Fruit fly (Drosophila melanogaster): ENCODE measurements around the gene Las.

Gene Las

DNA sequence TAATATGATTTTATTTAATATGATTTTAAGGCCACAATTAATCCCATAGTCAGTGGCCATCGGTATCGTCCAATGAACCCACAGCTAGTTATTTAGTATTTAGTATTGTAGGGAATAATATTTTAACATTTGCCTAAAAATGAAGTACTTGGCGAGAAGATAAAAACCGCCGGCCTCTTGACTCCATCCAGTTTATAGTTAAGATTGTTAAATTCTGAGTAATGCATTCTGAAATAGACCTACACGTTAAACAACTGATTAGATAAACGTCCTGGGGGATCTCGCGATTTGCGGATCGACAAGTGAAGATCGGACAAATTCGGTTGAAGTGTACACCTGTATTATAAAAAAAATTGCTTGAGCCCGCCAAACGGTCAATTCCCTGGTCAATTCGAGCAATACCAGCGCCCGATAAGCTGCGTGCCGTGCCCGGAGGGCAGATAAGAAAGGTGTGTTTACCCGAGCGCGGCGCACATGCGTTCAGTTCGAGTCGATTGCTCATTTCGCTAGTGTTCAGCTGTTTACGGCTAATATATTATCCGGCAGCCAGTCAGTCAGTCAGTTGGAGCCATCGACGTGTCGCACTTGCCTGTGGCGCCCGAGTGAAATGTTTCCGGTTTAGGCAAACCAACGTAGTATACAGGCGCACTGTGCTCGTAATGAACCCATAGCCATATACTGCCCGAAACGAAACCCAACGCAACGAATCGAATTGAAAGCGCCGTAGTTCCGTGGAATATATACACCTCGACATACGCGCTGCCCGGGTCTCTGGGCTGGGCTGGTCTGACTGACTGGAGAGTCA is 44.9 kb downstream of the Las start (continued):
- no peak for TF ChIP-seq CG7556 (GFP tag; optimal IDR thresholded peaks at IDR 0.05)
- TF ChIP-seq HmgZ (tag; optimal IDR thresholded peaks at IDR 0.05) = peak; percentile 45
- TF ChIP-seq CG4404 (GFP tag; IDR thresholded peaks at IDR 0.05) = no peak
- TF ChIP-seq dmrt99B (tag; optimal IDR thresholded peaks at IDR 0.05) = no peak
- no peak for TF ChIP-seq CG3065 (GFP tag; optimal IDR thresholded peaks at IDR 0.05)
- no peak for TF ChIP-seq CG7786 (GFP tag; optimal IDR thresholded peaks at IDR 0.05)
- TF ChIP-seq corto (GFP tag; optimal IDR thresholded peaks at IDR 0.05) = no peak
- TF ChIP-seq Hr78 (GFP tag; optimal IDR thresholded peaks at IDR 0.05) = peak in 1 of 2 experiments; percentile 1
- no peak for TF ChIP-seq Atf6 (GFP tag; IDR thresholded peaks at IDR 0.05)
- no peak for TF ChIP-seq ro (GFP tag; IDR thresholded peaks at IDR 0.05)
- no peak for TF ChIP-seq pho (GFP tag; optimal IDR thresholded peaks at IDR 0.05)
- TF ChIP-seq CG8089 (GFP tag; optimal IDR thresholded peaks at IDR 0.05) = no peak
- no peak for TF ChIP-seq CkIIα-i1 (GFP tag; IDR thresholded peaks at IDR 0.05)
- no peak for TF ChIP-seq ham (GFP tag; IDR thresholded peaks at IDR 0.05)
- no peak for TF ChIP-seq ab (GFP tag; optimal IDR thresholded peaks at IDR 0.05)
- TF ChIP-seq ci (GFP tag; IDR thresholded peaks at IDR 0.05) = 0 out of 3 replicates have a peak, but pooled peaks have one; percentile 25
- TF ChIP-seq CG8478 (optimal IDR thresholded peaks at IDR 0.05) = no peak
- no peak for TF ChIP-seq CG18619 (GFP tag; optimal IDR thresholded peaks at IDR 0.05)
- no peak for TF ChIP-seq CG10321 (GFP tag; IDR thresholded peaks at IDR 0.05)
- TF ChIP-seq CG4282 (GFP tag; optimal IDR thresholded peaks at IDR 0.05) = no peak
- no peak for TF ChIP-seq esg (GFP tag; conservative IDR thresholded peaks at IDR 0.05)
- TF ChIP-seq ranshi (GFP tag; IDR thresholded peaks at IDR 0.05) = no peak
- TF ChIP-seq CG3838 (GFP tag; optimal IDR thresholded peaks at IDR 0.05) = no peak
- TF ChIP-seq vvl (GFP tag; IDR thresholded peaks at IDR 0.05) = no peak
- peak; percentile 77 for TF ChIP-seq exex (tag; optimal IDR thresholded peaks at IDR 0.05)
- TF ChIP-seq Dip2 (GFP tag; IDR thresholded peaks at IDR 0.05) = no peak
- no peak for TF ChIP-seq Gug (GFP tag; IDR thresholded peaks at IDR 0.05)
- TF ChIP-seq ash1 (GFP tag; optimal IDR thresholded peaks at IDR 0.05) = no peak
- no peak for TF ChIP-seq Spps (tag; optimal IDR thresholded peaks at IDR 0.05)
- TF ChIP-seq CG32772 (GFP tag; IDR thresholded peaks at IDR 0.05) = no peak
- TF ChIP-seq twi (tag; optimal IDR thresholded peaks at IDR 0.05) = no peak
- no peak for TF ChIP-seq lola (GFP tag; optimal IDR thresholded peaks at IDR 0.05)
- peak; percentile 60 for TF ChIP-seq Deaf1 (tag; optimal IDR thresholded peaks at IDR 0.05)
- TF ChIP-seq wor (GFP tag; IDR thresholded peaks at IDR 0.05) = no peak
- TF ChIP-seq psq (GFP tag; optimal IDR thresholded peaks at IDR 0.05) = no peak
- TF ChIP-seq D19B (GFP tag; optimal IDR thresholded peaks at IDR 0.05) = no peak
- no peak for TF ChIP-seq eyg (GFP tag; optimal IDR thresholded peaks at IDR 0.05)
- no peak for TF ChIP-seq bowl (GFP tag; IDR thresholded peaks at IDR 0.05)
- TF ChIP-seq insv (GFP tag; optimal IDR thresholded peaks at IDR 0.05) = no peak
- no peak for TF ChIP-seq unc-4 (GFP tag; IDR thresholded peaks at IDR 0.05; ENCODE audit: partially characterized antibody)
- TF ChIP-seq BtbVII (GFP tag; optimal IDR thresholded peaks at IDR 0.05) = no peak
- TF ChIP-seq sug (tag; optimal IDR thresholded peaks at IDR 0.05) = peak; percentile 95
- TF ChIP-seq Six4 (GFP tag; optimal IDR thresholded peaks at IDR 0.05) = no peak
- no peak for TF ChIP-seq Hsf (GFP tag; optimal IDR thresholded peaks at IDR 0.05)
- TF ChIP-seq abd-A (tag; optimal IDR thresholded peaks at IDR 0.05) = no peak
- no peak for TF ChIP-seq CG11560 (tag; IDR thresholded peaks at IDR 0.05)
- TF ChIP-seq trh (GFP tag; optimal IDR thresholded peaks at IDR 0.05) = no peak
- TF ChIP-seq Doc2 (GFP tag; IDR thresholded peaks at IDR 0.05) = no peak
- TF ChIP-seq NfI (GFP tag; optimal IDR thresholded peaks at IDR 0.05) = no peak
- no peak for TF ChIP-seq odd (GFP tag; optimal IDR thresholded peaks at IDR 0.05)
- no peak for TF ChIP-seq CG4424 (GFP tag; optimal IDR thresholded peaks at IDR 0.05)

Data from whole organism, embryonic.